Worm (Caenorhabditis elegans): Measurements from ENCODE around the gene Y58A7A.2.

DNA sequence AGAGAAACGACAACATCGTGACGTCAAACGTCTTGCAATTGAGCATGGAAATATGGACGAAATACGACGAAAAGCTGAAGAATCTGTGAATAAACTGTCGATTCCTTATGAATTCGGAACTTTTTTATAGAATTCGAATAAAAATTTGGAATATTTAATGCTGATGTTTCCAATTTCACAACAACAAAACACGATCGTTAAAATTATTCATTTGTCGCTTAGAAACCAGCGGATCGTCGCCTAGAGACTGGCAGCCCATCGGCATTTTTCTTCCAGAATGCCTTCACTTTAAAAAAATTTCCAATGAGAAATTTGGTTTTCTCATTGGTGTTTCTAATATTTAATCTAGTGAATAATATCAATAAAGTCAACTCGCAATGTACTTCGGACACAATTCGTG lies 18.6 kb downstream of the Y58A7A.2 start, which contains the start of gene cwp-4:
- TF ChIP-seq unc-130 (tag; optimal IDR thresholded peaks at IDR 0.05) (no peak), unc-62 (GFP tag; optimal IDR thresholded peaks at IDR 0.05) (no peak), egl-27 (tag; optimal IDR thresholded peaks at IDR 0.05) (no peak), fkh-10 (GFP tag; optimal IDR thresholded peaks at IDR 0.05) (no peak), aha-1 (tag; optimal IDR thresholded peaks at IDR 0.05) (no peak), nhr-28 (tag; optimal IDR thresholded peaks at IDR 0.05) (no peak), pqm-1 (tag; optimal IDR thresholded peaks at IDR 0.05) (no peak), ztf-4 (tag; optimal IDR thresholded peaks at IDR 0.05) (no peak)
